Fruit fly (Drosophila melanogaster) whole organism, embryonic: Measurements from ENCODE around the gene bumpel.

ENCODE experiments used
- Adf1 ChIP-seq: fragments of 200-800 bp; sonication (Bioruptor generic); IDR thresholded peaks from 2 replicates; pipeline ENCODE4 v1.3.6; 2022; ENCODE audit warnings: missing biosample characterization, missing genetic modification characterization
- BtbVII ChIP-seq: fragments of 200-800 bp; sonication (Bioruptor generic); optimal IDR thresholded peaks from 3 replicates; lab custom pipeline; 2017; ENCODE audit warnings: missing biosample characterization, mild to moderate bottlenecking, missing genetic modification characterization
- CG10274 ChIP-seq: fragments of 200-800 bp; sonication (Bioruptor generic); optimal IDR thresholded peaks from 3 replicates; lab custom pipeline; 2017; ENCODE audit warnings: missing biosample characterization, mild to moderate bottlenecking, missing genetic modification characterization
- CG11456 ChIP-seq: fragments of 200-800 bp; sonication (Bioruptor generic); IDR thresholded peaks from 3 replicates; pipeline ENCODE4 v1.3.6; 2022; ENCODE audit warnings: missing biosample characterization, missing genetic modification characterization
- CG12659 ChIP-seq: fragments of 200-800 bp; sonication (Bioruptor generic); optimal IDR thresholded peaks from 3 replicates; lab custom pipeline; 2017; ENCODE audit warnings: mild to moderate bottlenecking, missing biosample characterization, missing genetic modification reagents, missing genetic modification characterization
- CG12744 ChIP-seq: fragments of 200-800 bp; sonication (Bioruptor generic); optimal IDR thresholded peaks from 2 replicates; lab custom pipeline; 2016; ENCODE audit warnings: missing biosample characterization, missing genetic modification characterization
- CG14667 ChIP-seq: fragments of 200-800 bp; sonication (Bioruptor generic); IDR thresholded peaks from 2 replicates; pipeline ENCODE4 v1.3.6; 2022; ENCODE audit warnings: missing biosample characterization, missing genetic modification characterization
- CG15011 ChIP-seq: fragments of 200-800 bp; sonication (Bioruptor generic); optimal IDR thresholded peaks from 3 replicates; lab custom pipeline; 2018; ENCODE audit warnings: missing biosample characterization, mild to moderate bottlenecking, missing genetic modification characterization
- CG16779 ChIP-seq: fragments of 200-800 bp; sonication (Bioruptor generic); IDR thresholded peaks from 2 replicates; pipeline ENCODE4 v1.3.6; 2022; ENCODE audit warnings: missing biosample characterization, missing genetic modification characterization
- CG17328 ChIP-seq: fragments of 200-800 bp; sonication (Bioruptor generic); IDR thresholded peaks from 2 replicates; pipeline ENCODE4 v1.3.6; 2022; ENCODE audit warnings: missing biosample characterization, missing genetic modification characterization
- CG18599 ChIP-seq: fragments of 200-800 bp; sonication (Bioruptor generic); optimal IDR thresholded peaks from 3 replicates; lab custom pipeline; 2017; ENCODE audit warnings: missing biosample characterization, missing genetic modification characterization, mild to moderate bottlenecking, moderate library complexity, missing genetic modification reagents
- CG2129 ChIP-seq: fragments of 200-800 bp; sonication (Bioruptor generic); IDR thresholded peaks from 2 replicates; pipeline ENCODE4 v1.3.6; 2022; ENCODE audit warnings: missing biosample characterization, missing genetic modification characterization; ENCODE audit not compliant: partially characterized antibody
- CG30403 ChIP-seq: fragments of 200-800 bp; sonication (Bioruptor generic); optimal IDR thresholded peaks from 3 replicates; lab custom pipeline; 2016; ENCODE audit warnings: missing biosample characterization, missing genetic modification characterization
- CG31224 ChIP-seq: fragments of 200-800 bp; sonication (Bioruptor generic); IDR thresholded peaks from 2 replicates; pipeline ENCODE4 v1.3.6; 2022; ENCODE audit warnings: missing biosample characterization, missing genetic modification characterization
- CG3281 ChIP-seq: fragments of 200-800 bp; sonication (Bioruptor generic); optimal IDR thresholded peaks from 3 replicates; lab custom pipeline; 2017; ENCODE audit warnings: missing biosample characterization, mild to moderate bottlenecking, missing genetic modification characterization
- CG3995 ChIP-seq: fragments of 200-800 bp; sonication (Bioruptor generic); optimal IDR thresholded peaks from 3 replicates; lab custom pipeline; 2016; ENCODE audit warnings: missing biosample characterization, missing genetic modification characterization
- CG7839 ChIP-seq: fragments of 200-800 bp; sonication (Bioruptor generic); optimal IDR thresholded peaks from 3 replicates; lab custom pipeline; 2018; ENCODE audit warnings: missing biosample characterization, mild to moderate bottlenecking, missing genetic modification characterization, moderate library complexity
- CG8924 ChIP-seq: fragments of 200-800 bp; optimal IDR thresholded peaks from 3 replicates; lab custom pipeline; 2019; ENCODE audit warnings: missing biosample characterization, mild to moderate bottlenecking, missing genetic modification characterization, moderate library complexity
- CkIIα-i1 ChIP-seq: fragments of 200-800 bp; sonication (Bioruptor generic); IDR thresholded peaks from 2 replicates; pipeline ENCODE4 v1.3.6; 2022; ENCODE audit warnings: missing biosample characterization, missing genetic modification characterization
- D19A ChIP-seq: fragments of 200-800 bp; optimal IDR thresholded peaks from 3 replicates; lab custom pipeline; 2019; ENCODE audit warnings: missing biosample characterization, mild to moderate bottlenecking, missing genetic modification characterization, moderate library complexity
- Dad ChIP-seq: fragments of 200-800 bp; sonication (Bioruptor generic); optimal IDR thresholded peaks from 3 replicates; lab custom pipeline; 2016; ENCODE audit warnings: missing biosample characterization, missing genetic modification characterization
- H15 ChIP-seq: fragments of 200-800 bp; sonication (Bioruptor generic); IDR thresholded peaks from 3 replicates; pipeline ENCODE4 v1.3.6; 2022; ENCODE audit warnings: missing biosample characterization, missing genetic modification characterization
- H2.0 ChIP-seq: fragments of 200-800 bp; sonication (Bioruptor generic); IDR thresholded peaks from 2 replicates; pipeline ENCODE4 v1.3.6; 2022; ENCODE audit warnings: missing biosample characterization, missing genetic modification characterization
- HLH3B ChIP-seq: fragments of 200-800 bp; sonication (Bioruptor generic); IDR thresholded peaks from 2 replicates; pipeline ENCODE4 v1.3.6; 2022; ENCODE audit warnings: missing biosample characterization, missing genetic modification characterization
- HLH54F ChIP-seq: fragments of 200-800 bp; sonication (Bioruptor generic); optimal IDR thresholded peaks from 3 replicates; lab custom pipeline; 2016; ENCODE audit warnings: missing biosample characterization, missing genetic modification characterization
- Hsf ChIP-seq: fragments of 200-800 bp; sonication (Bioruptor generic); optimal IDR thresholded peaks from 3 replicates; lab custom pipeline; 2016; ENCODE audit warnings: missing biosample characterization, missing genetic modification characterization
- PHDP ChIP-seq: fragments of 200-800 bp; sonication (Bioruptor generic); optimal IDR thresholded peaks from 3 replicates; lab custom pipeline; 2018; ENCODE audit warnings: missing biosample characterization, mild to moderate bottlenecking, missing genetic modification characterization, moderate library complexity
- Rfx ChIP-seq: fragments of 200-800 bp; sonication (Bioruptor generic); IDR thresholded peaks from 2 replicates; pipeline ENCODE4 v1.3.6; 2022; ENCODE audit warnings: missing biosample characterization, missing genetic modification characterization
- abd-A ChIP-seq: fragments of 200-800 bp; sonication (Bioruptor generic); optimal IDR thresholded peaks from 3 replicates; lab custom pipeline; 2019; ENCODE audit warnings: missing biosample characterization, mild to moderate bottlenecking, missing genetic modification characterization, moderate library complexity
- cato ChIP-seq: fragments of 200-800 bp; sonication (Bioruptor generic); optimal IDR thresholded peaks from 2 replicates; lab custom pipeline; 2016; ENCODE audit warnings: missing biosample characterization, missing genetic modification characterization, borderline replicate concordance
- caup ChIP-seq: fragments of 200-800 bp; sonication (Bioruptor generic); optimal IDR thresholded peaks from 3 replicates; lab custom pipeline; 2017; ENCODE audit warnings: missing biosample characterization, mild to moderate bottlenecking, missing genetic modification characterization, moderate library complexity; ENCODE audit not compliant: severe bottlenecking
- cg ChIP-seq: fragments of 200-800 bp; sonication (Bioruptor generic); optimal IDR thresholded peaks from 3 replicates; lab custom pipeline; 2019; ENCODE audit warnings: missing biosample characterization, mild to moderate bottlenecking, missing genetic modification characterization, moderate library complexity
- dmrt99B ChIP-seq: fragments of 200-800 bp; sonication (Bioruptor generic); optimal IDR thresholded peaks from 2 replicates; lab custom pipeline; 2018; ENCODE audit warnings: missing biosample characterization, mild to moderate bottlenecking, missing genetic modification characterization, moderate library complexity
- gem ChIP-seq: fragments of 200-800 bp; sonication (Bioruptor generic); optimal IDR thresholded peaks from 2 replicates; lab custom pipeline; 2019; ENCODE audit warnings: missing biosample characterization, mild to moderate bottlenecking, missing genetic modification characterization, moderate library complexity
- grn ChIP-seq: fragments of 200-800 bp; sonication (Bioruptor generic); optimal IDR thresholded peaks from 3 replicates; lab custom pipeline; 2017; ENCODE audit warnings: missing biosample characterization, missing genetic modification characterization
- gt ChIP-seq: fragments of 200-800 bp; sonication (Bioruptor generic); IDR thresholded peaks from 2 replicates; pipeline ENCODE4 v1.3.6; 2022; ENCODE audit warnings: missing biosample characterization, missing genetic modification characterization
- ken ChIP-seq: fragments of 200-800 bp; sonication (Bioruptor generic); IDR thresholded peaks from 3 replicates; pipeline ENCODE4 v1.3.6; 2022; ENCODE audit warnings: missing biosample characterization, missing genetic modification characterization
- klu ChIP-seq: fragments of 200-800 bp; sonication (Bioruptor generic); IDR thresholded peaks from 2 replicates; pipeline ENCODE4 v1.3.6; 2022; ENCODE audit warnings: missing biosample characterization, missing genetic modification characterization
- lab ChIP-seq: fragments of 200-800 bp; sonication (Bioruptor generic); optimal IDR thresholded peaks from 3 replicates; lab custom pipeline; 2017; ENCODE audit warnings: missing biosample characterization, missing genetic modification characterization, mild to moderate bottlenecking, moderate library complexity, missing genetic modification reagents
- lmd ChIP-seq: fragments of 200-800 bp; sonication (Bioruptor generic); IDR thresholded peaks from 2 replicates; pipeline ENCODE4 v1.3.6; 2022; ENCODE audit warnings: missing biosample characterization, missing genetic modification characterization
- otp ChIP-seq: fragments of 200-800 bp; sonication (Bioruptor generic); IDR thresholded peaks from 3 replicates; pipeline ENCODE4, ENCODE4 v1.3.6; 2022; ENCODE audit warnings: missing biosample characterization, missing genetic modification characterization
- pum ChIP-seq: fragments of 200-800 bp; sonication (Bioruptor generic); optimal IDR thresholded peaks from 2 replicates; lab custom pipeline; 2016; ENCODE audit warnings: missing biosample characterization, missing genetic modification characterization
- run ChIP-seq: fragments of 200-800 bp; sonication (Bioruptor generic); optimal IDR thresholded peaks from 3 replicates; lab custom pipeline; 2018; ENCODE audit warnings: missing biosample characterization, mild to moderate bottlenecking, missing genetic modification characterization
- sqz ChIP-seq: fragments of 200-800 bp; sonication (Bioruptor generic); optimal IDR thresholded peaks from 3 replicates; lab custom pipeline; 2018; ENCODE audit warnings: missing biosample characterization, mild to moderate bottlenecking, missing genetic modification characterization
- stc ChIP-seq: fragments of 200-800 bp; sonication (Bioruptor generic); IDR thresholded peaks from 2 replicates; pipeline ENCODE4 v1.3.6; 2022; ENCODE audit warnings: missing biosample characterization, missing genetic modification characterization
- sug ChIP-seq: fragments of 200-800 bp; optimal IDR thresholded peaks from 2 replicates; lab custom pipeline; 2019; ENCODE audit warnings: missing biosample characterization, mild to moderate bottlenecking, missing genetic modification characterization, moderate library complexity
- tio ChIP-seq: fragments of 200-800 bp; sonication (Bioruptor generic); optimal IDR thresholded peaks from 2 replicates; lab custom pipeline; 2017; ENCODE audit warnings: missing biosample characterization, missing genetic modification characterization, inconsistent platforms
- ttk ChIP-seq: fragments of 200-800 bp; sonication (Bioruptor generic); IDR thresholded peaks from 2 replicates; pipeline ENCODE4 v2.1.2; 2022; ENCODE audit warnings: missing biosample characterization, missing genetic modification characterization

The bumpel gene

DNA sequence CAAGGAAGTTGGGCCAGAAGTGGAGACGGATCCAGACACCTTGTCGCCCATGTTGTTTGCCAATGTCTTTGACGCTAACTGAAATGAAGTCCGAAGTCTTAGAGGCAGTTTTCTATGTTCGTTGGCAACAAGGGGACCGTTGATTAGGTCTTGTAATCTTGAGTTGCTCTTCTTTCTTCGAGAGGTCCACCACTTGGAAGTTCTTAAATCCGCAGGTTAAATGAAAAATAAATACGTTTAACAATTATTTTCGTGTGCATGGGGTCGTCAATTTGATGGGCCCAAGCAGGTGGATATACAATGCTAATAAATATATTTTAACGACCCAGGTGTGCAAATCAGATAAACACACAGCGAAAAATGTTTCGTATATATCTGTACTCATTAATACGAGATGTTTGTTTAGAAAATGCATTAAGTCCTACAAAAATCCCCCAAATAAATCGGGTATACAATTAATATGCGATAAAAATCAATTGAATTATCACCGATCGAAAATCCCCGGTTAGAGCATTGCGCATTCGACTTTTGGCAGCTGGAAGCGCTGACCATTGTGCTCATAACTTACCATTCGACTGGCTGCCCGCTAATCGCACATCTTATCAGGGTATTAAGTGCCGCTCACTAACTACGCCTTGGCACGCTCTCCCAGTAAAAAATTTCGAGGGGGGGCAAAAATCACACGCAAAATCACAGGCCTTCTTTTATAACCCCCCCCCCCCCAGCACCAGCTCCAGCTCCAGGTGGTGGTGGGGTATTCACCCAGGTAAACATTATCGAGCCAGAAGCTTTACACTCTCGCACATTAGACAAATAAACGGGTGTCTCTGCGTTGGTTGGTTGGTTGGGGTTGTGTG, 42.3 kb upstream of the bumpel start, which contains the start of gene PGRP-LB (continued):
- TF ChIP-seq otp (GFP tag; lab: Robert Waterston, UW) (no peak), lab (GFP tag; lab: Kevin White, UChicago) (peak; percentile 32), tio (GFP tag; lab: Kevin White, UChicago) (peak; percentile 9), klu (GFP tag; lab: Robert Waterston, UW) (no peak), H2.0 (GFP tag; lab: Robert Waterston, UW) (no peak), CG2129 (GFP tag; lab: Robert Waterston, UW) (no peak), CG12659 (GFP tag; lab: Kevin White, UChicago) (peak; percentile 31), CG14667 (GFP tag; lab: Robert Waterston, UW) (0 out of 2 replicates have a peak, but pooled peaks have one; percentile 9), CG12744 (GFP tag; lab: Kevin White, UChicago) (no peak), D19A (tag; lab: Kevin White, UChicago) (peak; percentile 86), sug (peak; percentile 93), gt (GFP tag; lab: Robert Waterston, UW) (no peak), sqz (GFP tag; lab: Kevin White, UChicago) (no peak), CkIIα-i1 (no peak), pum (GFP tag; lab: Kevin White, UChicago) (no peak), cato (GFP tag; lab: Kevin White, UChicago) (no peak), CG18599 (GFP tag; lab: Kevin White, UChicago) (peak; percentile 51), CG3281 (GFP tag; lab: Kevin White, UChicago) (peak; percentile 22), CG15011 (peak; percentile 27), caup (GFP tag; lab: Kevin White, UChicago) (no peak), gem (peak; percentile 46), CG10274 (GFP tag; lab: Kevin White, UChicago) (no peak), Hsf (GFP tag; lab: Kevin White, UChicago) (no peak), CG31224 (GFP tag; lab: Robert Waterston, UW) (no peak), CG8924 (tag; lab: Kevin White, UChicago) (no peak), Rfx (GFP tag; lab: Robert Waterston, UW) (peak; percentile 51; the same call in 1 of the 2 replicates), CG7839 (tag; lab: Kevin White, UChicago) (peak; percentile 53), cg (no peak), lmd (0 out of 2 replicates have a peak, but pooled peaks have one; percentile 8), dmrt99B (tag; lab: Kevin White, UChicago) (peak; percentile 10), CG11456 (GFP tag; lab: Robert Waterston, UW) (0 out of 3 replicates have a peak, but pooled peaks have one; percentile 51), HLH3B (GFP tag; lab: Robert Waterston, UW) (no peak), grn (peak; percentile 51), HLH54F (GFP tag; lab: Kevin White, UChicago) (no peak), PHDP (tag; lab: Kevin White, UChicago) (peak; percentile 2), Adf1 (peak; percentile 32; the same call in 1 of the 2 replicates), H15 (GFP tag; lab: Robert Waterston, UW) (no peak), ken (GFP tag; lab: Robert Waterston, UW) (0 out of 3 replicates have a peak, but pooled peaks have one; percentile 38), CG16779 (GFP tag; lab: Robert Waterston, UW) (no peak), run (tag; lab: Kevin White, UChicago) (no peak), Dad (GFP tag; lab: Kevin White, UChicago) (no peak), CG17328 (GFP tag; lab: Robert Waterston, UW) (no peak), ttk (GFP tag; lab: Robert Waterston, UW) (no peak), abd-A (tag; lab: Kevin White, UChicago) (peak; percentile 32), stc (no peak), CG3995 (GFP tag; lab: Kevin White, UChicago) (peak; percentile 43), BtbVII (no peak), CG30403 (peak; percentile 12)
